Worm (Caenorhabditis elegans): ENCODE data around the gene rps-0.

ce11 chrIII:4779855-4780254 lies 26.0 kb upstream of the rps-0 start, which contains the start of gene B0393.9:
- no peak for TF ChIP-seq pag-3 (tag; optimal IDR thresholded peaks at IDR 0.05; ENCODE audit: borderline replicate concordance)
- no peak for TF ChIP-seq ama-1 (optimal IDR thresholded peaks at IDR 0.05)
- no peak for TF ChIP-seq pha-4 (tag; optimal IDR thresholded peaks at IDR 0.05)
- no peak for TF ChIP-seq sox-4 (tag; optimal IDR thresholded peaks at IDR 0.05)
- no peak for TF ChIP-seq syd-9 (tag; optimal IDR thresholded peaks at IDR 0.05)
- TF ChIP-seq dve-1 (tag; optimal IDR thresholded peaks at IDR 0.05): no peak
- TF ChIP-seq sdc-2 (tag; optimal IDR thresholded peaks at IDR 0.05): no peak
